Worm (Caenorhabditis elegans): Measurements from ENCODE around the gene cyn-10.
A peak's percentile ranks its signal among the peaks of the same experiment; 100 is the strongest.

The cyn-10 gene

ce11 chrII:6951250-6951806 lies 38.2 kb upstream of the cyn-10 start, which contains the start of the genes malt-1 and ceh-38 (continued):
- TF ChIP-seq daf-16 (GFP tag; optimal IDR thresholded peaks at IDR 0.05) (peak; percentile 32 to 34), daf-16 (tag; optimal IDR thresholded peaks at IDR 0.05) (peak; percentile 90), nhr-76 (tag; optimal IDR thresholded peaks at IDR 0.05) (no peak), snpc-1.2 (GFP tag; IDR thresholded peaks at IDR 0.05) (no peak), lim-7 (GFP tag; IDR thresholded peaks at IDR 0.05) (no peak), nhr-42 (GFP tag; IDR thresholded peaks at IDR 0.05) (0 out of 2 replicates have a peak, but pooled peaks have one; percentile 45), ces-1 (GFP tag; optimal IDR thresholded peaks at IDR 0.05) (no peak), aha-1 (tag) (peak; percentile 92), mes-2 (tag; optimal IDR thresholded peaks at IDR 0.05; ENCODE audit: poor library complexity, severe bottlenecking) (peak; percentile 95), egl-27 (tag; optimal IDR thresholded peaks at IDR 0.05) (no peak), nhr-10 (tag; optimal IDR thresholded peaks at IDR 0.05) (peak; percentile 68), nhr-102 (tag; optimal IDR thresholded peaks at IDR 0.05) (peak; percentile 78), nhr-111 (GFP tag; optimal IDR thresholded peaks at IDR 0.05) (no peak), dmd-9 (GFP tag; IDR thresholded peaks at IDR 0.05) (no peak), madf-5 (GFP tag; IDR thresholded peaks at IDR 0.05) (no peak), D1046.2 (GFP tag; IDR thresholded peaks at IDR 0.05) (no peak), T26A8.4 (GFP tag; IDR thresholded peaks at IDR 0.05) (peak; percentile 88), mdt-29 (GFP tag; IDR thresholded peaks at IDR 0.05) (0 out of 2 replicates have a peak, but pooled peaks have one; percentile 31), rbr-2 (tag; optimal IDR thresholded peaks at IDR 0.05) (peak; percentile 96), nhr-11 (tag; optimal IDR thresholded peaks at IDR 0.05) (peak; percentile 98), spr-3 (GFP tag; optimal IDR thresholded peaks at IDR 0.05) (peak; percentile 12), ceh-20 (GFP tag; IDR thresholded peaks at IDR 0.05) (peak; percentile 88), cey-2 (tag; optimal IDR thresholded peaks at IDR 0.05; ENCODE audit: borderline replicate concordance, insufficient read depth) (peak; percentile 52), nhr-28 (tag; optimal IDR thresholded peaks at IDR 0.05) (peak; percentile 97), mdl-1 (tag; optimal IDR thresholded peaks at IDR 0.05) (peak; percentile 54 to 98), zag-1 (tag; optimal IDR thresholded peaks at IDR 0.05) (peak; percentile 18), Y48G9A.11 (GFP tag; IDR thresholded peaks at IDR 0.05) (no peak), pqm-1 (tag; optimal IDR thresholded peaks at IDR 0.05) (peak; percentile 44), ceh-32 (tag; optimal IDR thresholded peaks at IDR 0.05; ENCODE audit: poor library complexity) (peak; percentile 19), ZK546.5 (tag; optimal IDR thresholded peaks at IDR 0.05) (peak in 1 of 2 experiments; percentile 60), unc-62 (GFP tag; optimal IDR thresholded peaks at IDR 0.05 in 1 of 2) (peak in 1 of 2 experiments; percentile 100), unc-62 (tag; optimal IDR thresholded peaks at IDR 0.05) (no peak), spr-1 (tag; optimal IDR thresholded peaks at IDR 0.05) (peak; percentile 83), lin-38 (GFP tag; IDR thresholded peaks at IDR 0.05) (peak; percentile 73), nhr-77 (tag; optimal IDR thresholded peaks at IDR 0.05) (peak; percentile 93), lin-29 (GFP tag; IDR thresholded peaks at IDR 0.05) (peak; percentile 34; the same call in 1 of the 2 replicates)

ce11 chrII:6943299-6944051 lies 30.3 kb upstream of the cyn-10 start:
- peak; percentile 37 for TF ChIP-seq mes-2 (tag; optimal IDR thresholded peaks at IDR 0.05; ENCODE audit: poor library complexity, severe bottlenecking)
- no peak for TF ChIP-seq zip-2 (tag; optimal IDR thresholded peaks at IDR 0.05)
- peak; percentile 30 for TF ChIP-seq mep-1 (tag; optimal IDR thresholded peaks at IDR 0.05)
- TF ChIP-seq aha-1 (tag) = peak; percentile 89
- TF ChIP-seq T20F7.1 (GFP tag; optimal IDR thresholded peaks at IDR 0.05) = peak; percentile 28
- TF ChIP-seq ctbp-1 (GFP tag; IDR thresholded peaks at IDR 0.05) = peak; percentile 18; the same call in 1 of the 2 replicates
- TF ChIP-seq nhr-11 (tag; optimal IDR thresholded peaks at IDR 0.05) = no peak
- TF ChIP-seq rbr-2 (tag; optimal IDR thresholded peaks at IDR 0.05) = peak; percentile 61
- peak; percentile 97 for TF ChIP-seq set-16 (GFP tag; IDR thresholded peaks at IDR 0.05)
- TF ChIP-seq zag-1 (tag; optimal IDR thresholded peaks at IDR 0.05) = no peak
- TF ChIP-seq F37D6.2 (tag; optimal IDR thresholded peaks at IDR 0.05) = peak; percentile 51
- peak in 1 of 2 experiments; percentile 33 for TF ChIP-seq unc-62 (GFP tag; optimal IDR thresholded peaks at IDR 0.05 in 1 of 2)
- TF ChIP-seq unc-62 (tag; optimal IDR thresholded peaks at IDR 0.05) = no peak
- no peak for TF ChIP-seq hlh-30 (tag; optimal IDR thresholded peaks at IDR 0.05; ENCODE audit: insufficient read depth)
- TF ChIP-seq dmd-6 (GFP tag; IDR thresholded peaks at IDR 0.05) = peak; percentile 29
- TF ChIP-seq ceh-44 (GFP tag; IDR thresholded peaks at IDR 0.05) = 0 out of 2 replicates have a peak, but pooled peaks have one; percentile 14
- peak; percentile 63 for TF ChIP-seq pqm-1 (tag; optimal IDR thresholded peaks at IDR 0.05)
- peak; percentile 18 for TF ChIP-seq dve-1 (tag; optimal IDR thresholded peaks at IDR 0.05; ENCODE audit: insufficient read depth)
- peak; percentile 30 for TF ChIP-seq hlh-11 (tag; optimal IDR thresholded peaks at IDR 0.05)
- TF ChIP-seq spr-1 (tag; optimal IDR thresholded peaks at IDR 0.05) = peak; percentile 16
- TF ChIP-seq hif-1 (tag; optimal IDR thresholded peaks at IDR 0.05) = peak in 1 of 2 experiments; percentile 31
